Worm (Caenorhabditis elegans) whole organism, young adult: ENCODE data around the gene srg-13.

ENCODE experiments used
- B0035.1 ChIP-seq: sonication (generic microtip); optimal IDR thresholded peaks from 2 replicates; lab custom pipeline; 2016; ENCODE audit warnings: missing genetic modification characterization, mild to moderate bottlenecking, missing compliant biosample characterization, missing genotype, missing genetic modification reagents
- F33H1.4 ChIP-seq: fragments of 200-800 bp; sonication (Bioruptor generic); IDR thresholded peaks from 2 replicates; pipeline ENCODE4 v1.3.6; 2022; ENCODE audit warnings: missing genetic modification reagents, missing genetic modification characterization, missing compliant biosample characterization
- T07F8.4 ChIP-seq: sonication (generic microtip); optimal IDR thresholded peaks from 2 replicates; lab custom pipeline; 2016; ENCODE audit warnings: mild to moderate bottlenecking, missing genetic modification characterization, moderate library complexity, missing compliant biosample characterization
- T26A5.8 ChIP-seq: sonication (generic microtip); optimal IDR thresholded peaks from 2 replicates; lab custom pipeline; 2016; ENCODE audit warnings: missing genetic modification characterization, missing compliant biosample characterization
- Y53G8AR.9 ChIP-seq: fragments of 200-800 bp; sonication (Bioruptor generic); conservative IDR thresholded peaks from 2 replicates; pipeline ENCODE4 v1.3.6; 2022; ENCODE audit warnings: missing genetic modification reagents, missing genetic modification characterization, missing compliant biosample characterization
- Y67H2A.10 ChIP-seq: fragments of 200-800 bp; sonication (Bioruptor generic); conservative IDR thresholded peaks from 2 replicates; pipeline ENCODE4 v1.3.6; 2022; ENCODE audit warnings: missing genetic modification reagents, missing genetic modification characterization, missing compliant biosample characterization
- Y95B8A.8 ChIP-seq: fragments of 200-800 bp; sonication (Bioruptor generic); IDR thresholded peaks from 2 replicates; pipeline ENCODE4 v1.3.6; 2022; ENCODE audit warnings: missing genetic modification reagents, missing genetic modification characterization, missing compliant biosample characterization
- ZK185.1 ChIP-seq: sonication (generic microtip); optimal IDR thresholded peaks from 2 replicates; lab custom pipeline; 2016; ENCODE audit warnings: mild to moderate bottlenecking, missing genetic modification characterization, missing compliant biosample characterization; ENCODE audit not compliant: poor library complexity, severe bottlenecking
- athp-1 ChIP-seq: sonication (generic microtip); optimal IDR thresholded peaks from 2 replicates; lab custom pipeline; 2017; ENCODE audit warnings: mild to moderate bottlenecking, missing genetic modification characterization, missing compliant biosample characterization
- ccch-3 ChIP-seq: fragments of 200-800 bp; sonication (Bioruptor generic); optimal IDR thresholded peaks from 2 replicates; lab custom pipeline; 2018; ENCODE audit warnings: mild to moderate bottlenecking, missing genetic modification characterization, missing compliant biosample characterization
- ceh-100 ChIP-seq: fragments of 200-800 bp; sonication (Bioruptor generic); IDR thresholded peaks from 2 replicates; pipeline ENCODE4 v1.3.6; 2022; ENCODE audit warnings: missing genetic modification reagents, missing genetic modification characterization, missing compliant biosample characterization
- ceh-27 ChIP-seq: fragments of 200-800 bp; sonication (Bioruptor generic); optimal IDR thresholded peaks from 2 replicates; lab custom pipeline; 2018; ENCODE audit warnings: mild to moderate bottlenecking, missing genetic modification characterization, moderate library complexity, missing compliant biosample characterization
- ceh-40 ChIP-seq: fragments of 200-800 bp; sonication (Bioruptor generic); IDR thresholded peaks from 2 replicates; pipeline ENCODE4 v1.3.6; 2022; ENCODE audit warnings: missing genetic modification characterization, missing compliant biosample characterization
- dpff-1 ChIP-seq: sonication (generic microtip); optimal IDR thresholded peaks from 2 replicates; lab custom pipeline; 2017; ENCODE audit warnings: mild to moderate bottlenecking, missing genetic modification characterization, missing compliant biosample characterization
- fkh-3 ChIP-seq: sonication (generic microtip); optimal IDR thresholded peaks from 2 replicates; lab custom pipeline; 2016; ENCODE audit warnings: mild to moderate bottlenecking, missing genetic modification characterization, missing compliant biosample characterization
- gei-17 ChIP-seq: fragments of 200-800 bp; sonication (Bioruptor generic); optimal IDR thresholded peaks from 2 replicates; lab custom pipeline; 2018; ENCODE audit warnings: mild to moderate bottlenecking, missing genetic modification characterization, missing compliant biosample characterization
- hlh-12 ChIP-seq: sonication (generic microtip); optimal IDR thresholded peaks from 2 replicates; lab custom pipeline; 2016; ENCODE audit warnings: missing genetic modification characterization, missing compliant biosample characterization
- hlh-26 ChIP-seq: fragments of 200-800 bp; sonication (Bioruptor generic); conservative IDR thresholded peaks from 2 replicates; pipeline ENCODE4 v1.3.6; 2022; ENCODE audit warnings: missing genetic modification reagents, missing genetic modification characterization, missing compliant biosample characterization
- hmg-1.2 ChIP-seq: fragments of 200-800 bp; sonication (Bioruptor generic); IDR thresholded peaks from 2 replicates; pipeline ENCODE4 v1.3.6; 2022; ENCODE audit warnings: missing genetic modification reagents, missing genetic modification characterization, missing compliant biosample characterization
- hrde-1 ChIP-seq: sonication (generic microtip); optimal IDR thresholded peaks from 2 replicates; lab custom pipeline; 2016; ENCODE audit warnings: missing genetic modification characterization, mild to moderate bottlenecking, missing compliant biosample characterization, moderate library complexity, missing genotype, missing genetic modification reagents, borderline replicate concordance
- let-607 ChIP-seq, 2 experiments: fragments of 200-800 bp in 1 of 2; sonication (Bioruptor generic) in 1 of 2; sonication (generic microtip) in 1 of 2; optimal IDR thresholded peaks; 2 replicates each; lab custom pipeline; 2016 to 2018; ENCODE audit warnings: mild to moderate bottlenecking in 2 of 2, missing compliant biosample characterization in 2 of 2, missing genetic modification characterization in 2 of 2, moderate library complexity in 2 of 2, missing genotype in 1 of 2
- lin-26 ChIP-seq: fragments of 200-800 bp; sonication (Bioruptor generic); IDR thresholded peaks from 2 replicates; pipeline ENCODE4 v1.3.6; 2022; ENCODE audit warnings: missing genetic modification reagents, missing genetic modification characterization, missing compliant biosample characterization
- lin-40 ChIP-seq: sonication (generic microtip); optimal IDR thresholded peaks from 2 replicates; lab custom pipeline; 2016; ENCODE audit warnings: missing genetic modification characterization, mild to moderate bottlenecking, missing compliant biosample characterization, missing genotype, missing genetic modification reagents
- lsl-1 ChIP-seq: fragments of 200-800 bp; sonication (Bioruptor generic); optimal IDR thresholded peaks from 2 replicates; lab custom pipeline; 2018; ENCODE audit warnings: mild to moderate bottlenecking, missing genetic modification characterization, moderate library complexity, missing compliant biosample characterization
- madf-3 ChIP-seq: fragments of 200-800 bp; sonication (Bioruptor generic); IDR thresholded peaks from 2 replicates; pipeline ENCODE4 v1.3.6; 2022; ENCODE audit warnings: missing genetic modification reagents, missing genetic modification characterization, missing compliant biosample characterization
- madf-6 ChIP-seq: fragments of 200-800 bp; sonication (Bioruptor generic); IDR thresholded peaks from 2 replicates; pipeline ENCODE4 v1.3.6; 2022; ENCODE audit warnings: missing genetic modification reagents, missing genetic modification characterization, missing compliant biosample characterization
- mcd-1 ChIP-seq: fragments of 200-800 bp; sonication (Bioruptor generic); IDR thresholded peaks from 2 replicates; pipeline ENCODE4 v1.3.6; 2022; ENCODE audit warnings: missing genetic modification reagents, missing genetic modification characterization, missing compliant biosample characterization
- mxl-1 ChIP-seq: sonication (generic microtip); optimal IDR thresholded peaks from 2 replicates; lab custom pipeline; 2016; ENCODE audit warnings: missing genetic modification characterization, missing compliant biosample characterization
- nfya-2 ChIP-seq: fragments of 200-800 bp; sonication (Bioruptor generic); IDR thresholded peaks from 2 replicates; pipeline ENCODE4 v1.3.6; 2022; ENCODE audit warnings: missing genetic modification reagents, missing genetic modification characterization, missing compliant biosample characterization
- nhr-179 ChIP-seq: sonication (generic microtip); optimal IDR thresholded peaks from 2 replicates; lab custom pipeline; 2016; ENCODE audit warnings: mild to moderate bottlenecking, missing genetic modification characterization, missing compliant biosample characterization
- nhr-80 ChIP-seq: sonication (generic microtip); optimal IDR thresholded peaks from 2 replicates; lab custom pipeline; 2016; ENCODE audit warnings: missing genetic modification characterization, missing compliant biosample characterization
- snpc-3.4 ChIP-seq: sonication (generic microtip); optimal IDR thresholded peaks from 2 replicates; lab custom pipeline; 2017; ENCODE audit warnings: missing genetic modification characterization, mild to moderate bottlenecking, missing compliant biosample characterization, antibody characterized with exemption, moderate library complexity, missing genotype, missing genetic modification reagents
- sptf-2 ChIP-seq: fragments of 200-800 bp; sonication (Bioruptor generic); optimal IDR thresholded peaks from 2 replicates; lab custom pipeline; 2018; ENCODE audit warnings: mild to moderate bottlenecking, missing genetic modification characterization, missing compliant biosample characterization
- ztf-18 ChIP-seq: sonication (generic microtip); optimal IDR thresholded peaks from 2 replicates; lab custom pipeline; 2016; ENCODE audit warnings: missing genotype, mild to moderate bottlenecking, missing genetic modification characterization, missing compliant biosample characterization
- ztf-28 ChIP-seq: fragments of 200-800 bp; sonication (Bioruptor generic); IDR thresholded peaks from 2 replicates; pipeline ENCODE4 v1.3.6; 2022; ENCODE audit warnings: missing genetic modification reagents, missing genetic modification characterization, missing compliant biosample characterization

The srg-13 gene

ce11 chrIII:4703932-4704454 is 31.9 kb downstream of the srg-13 start, which contains the start of the genes clp-2 and mrpl-16:
TSS of gene clp-2 (minus strand) at chrIII:4704025.
TSS of gene mrpl-16 (plus strand) at chrIII:4704404.
- peak; percentile 24 for TF ChIP-seq lsl-1
- peak; percentile 14; the same call in 1 of the 2 replicates for TF ChIP-seq F33H1.4 (GFP tag; lab: Robert Waterston, UW)
- peak; percentile 96 for TF ChIP-seq hmg-1.2 (GFP tag; lab: Robert Waterston, UW)
- no peak for TF ChIP-seq B0035.1 (tag; lab: Kevin White, UChicago)
- TF ChIP-seq mcd-1 (GFP tag; lab: Robert Waterston, UW), result peak; percentile 51; the same call in 1 of the 2 replicates
- TF ChIP-seq, all 124 proteins: peak for 4

DNA sequence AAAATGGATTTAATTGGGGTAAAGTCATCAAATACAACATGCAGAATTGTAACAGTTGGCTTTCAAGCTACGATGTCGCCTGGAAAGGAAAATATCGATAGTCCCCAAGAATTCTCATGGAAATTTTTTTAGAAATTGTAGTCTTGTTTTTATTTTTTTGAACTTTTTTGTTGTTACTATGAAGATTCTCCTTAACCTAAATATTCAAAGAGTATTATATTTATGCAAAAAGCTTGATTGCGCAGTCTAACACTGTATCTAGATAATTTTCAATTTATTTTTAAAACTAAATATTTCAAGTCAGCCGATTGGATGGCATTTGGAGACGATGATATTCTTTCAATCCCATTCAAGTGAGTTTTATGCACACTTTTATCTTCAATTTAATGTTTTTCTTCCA is 33.2 kb downstream of the srg-13 start, which contains the start of gene pgap-2:
pgap-2 (plus strand) TSS at position 301 of the 400 bp plus-strand sequence.
- TF ChIP-seq lsl-1 (no peak), let-607 (tag; optimal IDR thresholded peaks at IDR 0.05; lab: Kevin White, UChicago) (no peak), ceh-40 (GFP tag; lab: Robert Waterston, UW) (no peak), lin-26 (no peak), fkh-3 (tag; lab: Kevin White, UChicago) (no peak), T26A5.8 (no peak), lin-40 (tag; lab: Kevin White, UChicago) (no peak), nfya-2 (GFP tag; lab: Robert Waterston, UW) (no peak), dpff-1 (no peak), nhr-179 (tag; lab: Kevin White, UChicago) (no peak), ceh-100 (no peak), ztf-28 (GFP tag; lab: Robert Waterston, UW) (no peak), gei-17 (GFP tag; lab: Kevin White, UChicago) (no peak), T07F8.4 (tag; lab: Kevin White, UChicago) (no peak), nhr-80 (tag; lab: Kevin White, UChicago) (no peak), madf-6 (no peak)

- TF ChIP-seq athp-1, result no peak
- no peak for TF ChIP-seq Y95B8A.8
- TF ChIP-seq ceh-27 (GFP tag; lab: Kevin White, UChicago), result no peak
- TF ChIP-seq hlh-26, result no peak
- no peak for TF ChIP-seq hmg-1.2 (GFP tag; lab: Robert Waterston, UW)
- TF ChIP-seq madf-3 (GFP tag; lab: Robert Waterston, UW), result no peak
- no peak for TF ChIP-seq hlh-12 (tag; lab: Kevin White, UChicago)
- TF ChIP-seq hrde-1 (tag; lab: Kevin White, UChicago), result no peak
- no peak for TF ChIP-seq ztf-18 (tag; lab: Kevin White, UChicago)
- TF ChIP-seq ccch-3, result no peak
- no peak for TF ChIP-seq Y53G8AR.9 (GFP tag; lab: Robert Waterston, UW)
- TF ChIP-seq, all 124 proteins: peak for 0
These were observed 34.6 kb downstream of the srg-13 start, which contains the start of gene T04A8.13 for ce11 chrIII:4706678-4707077. TSS of gene T04A8.13 (plus strand) at chrIII:4706978.

DNA sequence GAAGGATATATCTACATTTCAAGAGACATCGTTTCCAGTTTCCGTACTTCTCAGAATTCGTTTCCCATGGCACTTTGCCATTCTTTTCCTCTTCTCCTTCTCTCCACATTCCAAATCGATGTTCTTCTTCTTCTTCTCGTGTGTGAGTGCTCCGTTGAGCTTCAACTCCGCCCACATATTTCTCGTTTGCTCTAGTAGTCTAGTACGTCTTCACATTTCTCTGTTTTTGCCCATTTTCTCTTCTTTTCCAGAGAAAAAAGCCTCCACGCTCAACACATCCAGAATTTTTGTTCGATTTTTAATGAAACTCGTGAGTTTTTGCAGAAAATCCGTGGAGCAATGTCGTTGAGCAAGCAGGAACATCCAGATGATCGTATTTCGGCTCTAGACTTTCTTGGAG is 36.9 kb downstream of the srg-13 start, which contains the start of gene T04A8.18:
T04A8.18 (plus strand) TSS at position 301 of the 400 bp plus-strand sequence.
- TF ChIP-seq mxl-1 (tag; lab: Kevin White, UChicago), result no peak
- no peak for TF ChIP-seq ZK185.1
- no peak for TF ChIP-seq sptf-2 (GFP tag; lab: Kevin White, UChicago)
- TF ChIP-seq snpc-3.4 (tag; lab: Kevin White, UChicago), result no peak
- no peak for TF ChIP-seq Y67H2A.10 (GFP tag; lab: Robert Waterston, UW)
